Worm (Caenorhabditis elegans) whole organism, midembryonic: ENCODE results near the gene srx-110.

Experiments used
- T22C8.4 ChIP-seq: fragments of 200-800 bp; sonication (Bioruptor generic); IDR thresholded peaks from 2 replicates; pipeline ENCODE4 v1.3.6; 2022; ENCODE audit warnings: missing genetic modification characterization, missing compliant biosample characterization
- cog-1 ChIP-seq: sonication (generic microtip); optimal IDR thresholded peaks from 2 replicates; lab custom pipeline; 2016; ENCODE audit warnings: missing genetic modification characterization, missing compliant biosample characterization
- flt-1 ChIP-seq: fragments of 200-800 bp; sonication (Bioruptor generic); IDR thresholded peaks from 2 replicates; pipeline ENCODE4 v1.3.6; 2022; ENCODE audit warnings: missing genetic modification characterization, missing compliant biosample characterization
- med-1 ChIP-seq: sonication (generic microtip); optimal IDR thresholded peaks from 2 replicates; lab custom pipeline; 2017; ENCODE audit warnings: missing genetic modification characterization, mild to moderate bottlenecking, missing compliant biosample characterization, antibody characterized with exemption, missing genetic modification reagents; ENCODE audit not compliant: insufficient read depth
- ref-1 ChIP-seq: fragments of 200-800 bp; sonication (Bioruptor generic); conservative IDR thresholded peaks from 2 replicates; pipeline ENCODE4 v1.3.6; 2022; ENCODE audit warnings: missing genetic modification reagents, missing genetic modification characterization, missing compliant biosample characterization
- tab-1 ChIP-seq: fragments of 200-800 bp; sonication (Bioruptor generic); IDR thresholded peaks from 2 replicates; pipeline ENCODE4 v1.3.6; 2022; ENCODE audit warnings: missing genetic modification characterization, missing compliant biosample characterization
- ztf-23 ChIP-seq: fragments of 200-800 bp; sonication (Bioruptor generic); IDR thresholded peaks from 2 replicates; pipeline ENCODE4 v1.3.6; 2022; ENCODE audit warnings: missing genetic modification reagents, missing genetic modification characterization, missing compliant biosample characterization
- ztf-29 ChIP-seq: fragments of 200-800 bp; sonication (Bioruptor generic); IDR thresholded peaks from 2 replicates; pipeline ENCODE4 v1.3.6; 2022; ENCODE audit warnings: missing genetic modification reagents, missing genetic modification characterization, missing compliant biosample characterization

ce11 chrII:3661932-3662331 lies 47.4 kb upstream of the srx-110 start, which contains the start of gene F19B10.13:
- no peak for TF ChIP-seq T22C8.4 (GFP tag; lab: Robert Waterston, UW)
- no peak for TF ChIP-seq ref-1
- no peak for TF ChIP-seq tab-1
- TF ChIP-seq ztf-29 (GFP tag; lab: Robert Waterston, UW), result no peak
- no peak for TF ChIP-seq cog-1 (tag; lab: Kevin White, UChicago)
- TF ChIP-seq med-1 (GFP tag; lab: Kevin White, UChicago), result no peak
- no peak for TF ChIP-seq ztf-23 (GFP tag; lab: Robert Waterston, UW)
- TF ChIP-seq flt-1 (GFP tag; lab: Robert Waterston, UW), result no peak
